Worm (Caenorhabditis elegans) whole organism, young adult: ENCODE data around the gene spe-44.
"Not testable (repeated sequence)": the region's sequence is repeated elsewhere in the genome, so short reads cannot be mapped to it uniquely, and the experiment has no call there.

Experiments
- T07F8.4 ChIP-seq: sonication (generic microtip); optimal IDR thresholded peaks from 2 replicates; lab custom pipeline; 2016; ENCODE audit warnings: mild to moderate bottlenecking, missing genetic modification characterization, moderate library complexity, missing compliant biosample characterization
- ama-1 ChIP-seq, 3 experiments: fragments of 150-350 bp in 1 of 3; sonication (generic microtip) in 2 of 3; optimal IDR thresholded peaks; 2 replicates each; lab custom pipeline; 2014 to 2018; ENCODE audit warnings: missing biosample characterization in 2 of 3, missing genetic modification characterization in 2 of 3, missing genetic modification reagents in 2 of 3
- dox-1 ChIP-seq: fragments of 200-800 bp; sonication (Bioruptor generic); IDR thresholded peaks from 2 replicates; pipeline ENCODE4 v1.3.6; 2022; ENCODE audit warnings: missing genetic modification reagents, missing genetic modification characterization, missing compliant biosample characterization
- lsy-27 ChIP-seq: sonication (generic microtip); optimal IDR thresholded peaks from 2 replicates; lab custom pipeline; 2017; ENCODE audit warnings: missing genetic modification characterization, mild to moderate bottlenecking, missing compliant biosample characterization, antibody characterized with exemption, missing genotype, borderline replicate concordance; ENCODE audit not compliant: insufficient read depth
- unc-62 ChIP-seq: fragments of 150-350 bp; optimal IDR thresholded peaks from 2 replicates; lab custom pipeline; 2014; ENCODE audit warnings: missing biosample characterization, missing genetic modification reagents, missing genetic modification characterization

DNA sequence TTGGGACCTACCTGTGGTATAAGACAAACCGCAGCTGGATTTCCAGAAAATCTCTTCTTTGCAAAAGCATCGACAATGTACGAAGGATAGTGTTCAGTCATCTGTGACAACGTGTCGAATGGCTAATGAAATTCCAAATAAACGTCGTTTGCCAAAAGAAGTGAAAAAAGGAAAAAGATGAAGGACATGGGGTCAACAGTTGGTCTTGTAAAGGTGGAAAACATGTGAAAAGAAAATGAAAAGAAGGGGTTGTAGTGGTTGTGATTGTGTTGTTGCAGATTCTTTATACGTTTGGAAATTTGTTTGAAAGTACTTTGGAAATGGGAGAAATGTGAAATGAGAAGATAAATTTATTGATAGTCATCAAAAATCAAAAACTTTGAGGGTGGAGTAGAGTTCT, 22.9 kb upstream of the spe-44 start, which contains the start of gene T04A11.1:
- not testable (repeated sequence) for TF ChIP-seq ama-1 (optimal IDR thresholded peaks at IDR 0.05; lab: Kevin White, UChicago); ama-1 (GFP tag; optimal IDR thresholded peaks at IDR 0.05; lab: Kevin White, UChicago); T07F8.4 (tag; lab: Kevin White, UChicago); dox-1 (GFP tag; lab: Robert Waterston, UW); unc-62 (GFP tag; lab: Kevin White, UChicago); lsy-27 (tag; lab: Kevin White, UChicago)
